Worm (Caenorhabditis elegans) whole organism, L1 larva: ENCODE measurements around the gene tyr-6.
A peak's percentile ranks its signal among the peaks of the same experiment; 100 is the strongest.

Experiments
- C34B4.2 ChIP-seq: sonication (generic microtip); optimal IDR thresholded peaks from 2 replicates; lab custom pipeline; 2017; ENCODE audit warnings: mild to moderate bottlenecking, missing genetic modification characterization, missing compliant biosample characterization
- F16B12.6 ChIP-seq: fragments of 150-350 bp; optimal IDR thresholded peaks from 2 replicates; lab custom pipeline; 2014; ENCODE audit warnings: missing biosample characterization, missing genetic modification characterization
- Y116A8C.19 ChIP-seq: sonication (generic microtip); optimal IDR thresholded peaks from 2 replicates; lab custom pipeline; 2016; ENCODE audit warnings: missing compliant biosample characterization, missing genetic modification characterization, borderline replicate concordance
- aha-1 ChIP-seq: fragments of 150-350 bp; optimal IDR thresholded peaks from 2 replicates; lab custom pipeline; 2014; ENCODE audit warnings: missing biosample characterization, missing genetic modification characterization
- alr-1 ChIP-seq: fragments of 200-800 bp; sonication (Bioruptor generic); optimal IDR thresholded peaks from 2 replicates; lab custom pipeline; 2018; ENCODE audit warnings: borderline replicate concordance, mild to moderate bottlenecking, missing genetic modification characterization, missing compliant biosample characterization
- aly-2 ChIP-seq: fragments of 150-350 bp; optimal IDR thresholded peaks from 2 replicates; lab custom pipeline; 2014; ENCODE audit warnings: missing biosample characterization, missing genetic modification characterization
- ceh-63 ChIP-seq: fragments of 200-800 bp; sonication (Bioruptor generic); optimal IDR thresholded peaks from 2 replicates; lab custom pipeline; 2018; ENCODE audit warnings: mild to moderate bottlenecking, missing genetic modification characterization, missing compliant biosample characterization
- ceh-8 ChIP-seq: fragments of 200-800 bp; sonication (Bioruptor generic); optimal IDR thresholded peaks from 2 replicates; lab custom pipeline; 2018; ENCODE audit warnings: mild to moderate bottlenecking, missing genetic modification characterization, moderate library complexity, missing compliant biosample characterization
- dpl-1 ChIP-seq, 3 experiments: fragments of 150-350 bp in 2 of 3; sonication (generic microtip) in 1 of 3; optimal IDR thresholded peaks; 2 replicates each; lab custom pipeline; 2014 to 2017; ENCODE audit warnings: missing biosample characterization in 3 of 3, missing genetic modification characterization in 3 of 3, missing genetic modification reagents in 3 of 3
- efl-1 ChIP-seq, 4 experiments: fragments of 150-350 bp; optimal IDR thresholded peaks in 3 of 4; peaks in 1 of 4; 1 replicate in 1 of 4; 2 replicates in 3 of 4; lab custom pipeline; 2014; ENCODE audit warnings: missing biosample characterization in 2 of 4, missing genetic modification characterization in 2 of 4, missing genetic modification reagents in 2 of 4
- efl-3 ChIP-seq: fragments of 200-800 bp; sonication (Bioruptor generic); optimal IDR thresholded peaks from 2 replicates; lab custom pipeline; 2018; ENCODE audit warnings: mild to moderate bottlenecking, missing genetic modification characterization, missing compliant biosample characterization
- elt-2 ChIP-seq: sonication (generic microtip); optimal IDR thresholded peaks from 2 replicates; lab custom pipeline; 2016; ENCODE audit warnings: missing genetic modification characterization, mild to moderate bottlenecking, inconsistent platforms, missing compliant biosample characterization, missing genetic modification reagents
- ets-5 ChIP-seq: fragments of 200-800 bp; sonication (Bioruptor generic); IDR thresholded peaks from 2 replicates; pipeline ENCODE4 v1.3.6; 2022; ENCODE audit warnings: missing genetic modification characterization, missing compliant biosample characterization
- fkh-8 ChIP-seq: sonication (generic microtip); optimal IDR thresholded peaks from 2 replicates; lab custom pipeline; 2016; ENCODE audit warnings: mild to moderate bottlenecking, missing genetic modification characterization, missing compliant biosample characterization
- fos-1 ChIP-seq: fragments of 150-350 bp; optimal IDR thresholded peaks from 2 replicates; lab custom pipeline; 2014; ENCODE audit warnings: missing biosample characterization, missing genetic modification characterization
- irx-1 ChIP-seq: sonication (generic microtip); optimal IDR thresholded peaks from 2 replicates; lab custom pipeline; 2016; ENCODE audit warnings: missing genetic modification characterization, missing compliant biosample characterization
- isw-1 ChIP-seq: fragments of 200-800 bp; sonication (Bioruptor generic); IDR thresholded peaks from 2 replicates; pipeline ENCODE4 v1.3.6; 2022; ENCODE audit warnings: missing genetic modification characterization, missing compliant biosample characterization
- lin-14 ChIP-seq: fragments of 200-800 bp; sonication (Bioruptor generic); optimal IDR thresholded peaks from 2 replicates; lab custom pipeline; 2018; ENCODE audit warnings: mild to moderate bottlenecking, missing genetic modification characterization, moderate library complexity, missing compliant biosample characterization
- lin-35 ChIP-seq, 2 experiments: fragments of 150-350 bp; optimal IDR thresholded peaks; 2 replicates each; lab custom pipeline; 2014; ENCODE audit warnings: missing biosample characterization in 2 of 2, missing genetic modification characterization in 2 of 2, missing genetic modification reagents in 2 of 2
- lin-39 ChIP-seq: fragments of 150-350 bp; optimal IDR thresholded peaks from 2 replicates; lab custom pipeline; 2014; ENCODE audit warnings: missing biosample characterization, missing genetic modification reagents, missing genetic modification characterization
- mab-9 ChIP-seq: fragments of 200-800 bp; sonication (Bioruptor generic); IDR thresholded peaks from 2 replicates; pipeline ENCODE4 v1.3.6; 2022; ENCODE audit warnings: missing genetic modification reagents, missing genetic modification characterization, missing compliant biosample characterization
- mef-2 ChIP-seq: fragments of 150-350 bp; optimal IDR thresholded peaks from 2 replicates; lab custom pipeline; 2014; ENCODE audit warnings: missing biosample characterization, missing genetic modification characterization
- nhr-11 ChIP-seq: fragments of 150-350 bp; optimal IDR thresholded peaks from 2 replicates; lab custom pipeline; 2014; ENCODE audit warnings: missing biosample characterization, missing genetic modification characterization
- nhr-12 ChIP-seq: sonication (generic microtip); optimal IDR thresholded peaks from 2 replicates; lab custom pipeline; 2017; ENCODE audit warnings: missing biosample characterization, missing genetic modification characterization
- nhr-20 ChIP-seq: sonication (generic microtip); optimal IDR thresholded peaks from 2 replicates; lab custom pipeline; 2016; ENCODE audit warnings: mild to moderate bottlenecking, missing genetic modification characterization, missing compliant biosample characterization
- nhr-84 ChIP-seq: sonication (generic microtip); optimal IDR thresholded peaks from 2 replicates; lab custom pipeline; 2017; ENCODE audit warnings: missing biosample characterization, missing genetic modification characterization
- nhr-90 ChIP-seq: sonication (generic microtip); optimal IDR thresholded peaks from 2 replicates; lab custom pipeline; 2016; ENCODE audit warnings: mild to moderate bottlenecking, missing genetic modification characterization, missing compliant biosample characterization; ENCODE audit not compliant: poor library complexity
- pag-3 ChIP-seq: sonication (generic microtip); optimal IDR thresholded peaks from 2 replicates; lab custom pipeline; 2017; ENCODE audit warnings: missing genetic modification characterization, mild to moderate bottlenecking, missing compliant biosample characterization, antibody characterized with exemption, borderline replicate concordance; ENCODE audit not compliant: insufficient read depth
- pqm-1 ChIP-seq: sonication (generic microtip); optimal IDR thresholded peaks from 3 replicates; lab custom pipeline; 2017; ENCODE audit warnings: missing biosample characterization, missing genetic modification characterization
- sptf-1 ChIP-seq: fragments of 150-350 bp; optimal IDR thresholded peaks from 2 replicates; lab custom pipeline; 2014; ENCODE audit warnings: missing biosample characterization, missing genetic modification characterization
- swsn-7 ChIP-seq: sonication (generic microtip); optimal IDR thresholded peaks from 2 replicates; lab custom pipeline; 2016; ENCODE audit warnings: missing genetic modification characterization, missing compliant biosample characterization
- tlp-1 ChIP-seq: fragments of 150-350 bp; optimal IDR thresholded peaks from 2 replicates; lab custom pipeline; 2014; ENCODE audit warnings: missing biosample characterization, missing genetic modification characterization
- unc-30 ChIP-seq: sonication (generic microtip); optimal IDR thresholded peaks from 2 replicates; lab custom pipeline; 2017; ENCODE audit warnings: missing biosample characterization, missing genetic modification characterization
- vab-15 ChIP-seq: sonication (generic microtip); optimal IDR thresholded peaks from 2 replicates; lab custom pipeline; 2017; ENCODE audit warnings: missing genotype, mild to moderate bottlenecking, missing genetic modification characterization, missing compliant biosample characterization

tyr-6 gene

DNA sequence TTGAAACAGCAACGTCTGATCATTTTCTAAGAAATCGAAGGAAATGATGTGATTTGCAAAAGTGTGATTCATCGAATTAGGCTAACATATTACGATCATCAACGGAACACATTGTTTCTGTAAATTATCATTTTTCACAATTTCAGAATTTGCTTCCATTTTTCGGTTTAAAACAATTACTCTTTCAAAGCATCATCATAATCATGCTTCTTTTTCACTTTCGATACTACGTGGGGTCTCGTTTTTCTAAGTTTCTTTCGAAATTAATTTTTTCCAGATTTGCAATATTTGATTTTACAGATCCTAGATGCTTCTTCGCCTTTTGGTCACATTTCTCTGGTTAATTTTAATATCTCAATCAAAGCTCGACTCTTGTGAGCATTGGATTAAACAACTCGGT is at the start of gene tyr-6:
Gene tyr-6, plus strand, starts transcription at position 301 of the 400 bp plus-strand sequence.
- TF ChIP-seq dpl-1 (GFP tag; optimal IDR thresholded peaks at IDR 0.05; lab: Kevin White, UChicago), result no peak
- no peak for TF ChIP-seq ets-5 (GFP tag; lab: Robert Waterston, UW)
- no peak for TF ChIP-seq ceh-63
- TF ChIP-seq nhr-11, result no peak
- no peak for TF ChIP-seq ceh-8 (GFP tag; lab: Kevin White, UChicago)
- no peak for TF ChIP-seq aha-1 (tag; lab: Kevin White, UChicago)
- TF ChIP-seq mef-2 (tag; lab: Kevin White, UChicago), result no peak

DNA sequence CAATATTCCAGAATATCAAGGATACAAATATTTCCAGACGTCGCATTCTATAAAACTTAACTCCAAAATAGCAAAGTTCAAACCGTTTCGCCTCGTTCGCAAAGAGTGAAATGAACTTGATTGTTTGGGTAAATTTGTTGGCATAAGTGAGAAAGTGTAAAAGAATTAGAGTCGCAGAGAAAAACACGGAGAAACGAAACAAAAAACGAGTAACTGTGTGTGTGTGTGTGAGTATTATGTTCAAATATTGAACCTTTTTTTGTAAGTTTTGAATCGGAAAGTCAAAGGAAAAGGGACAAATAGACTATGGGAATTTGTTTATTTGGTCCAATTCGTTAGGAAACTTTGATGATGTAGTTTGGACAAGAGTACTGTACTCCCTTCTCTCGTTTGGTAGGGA is 48.7 kb upstream of the tyr-6 start, which contains the start of gene acp-7:
Gene acp-7, minus strand, starts transcription at position 101 of the 400 bp plus-strand sequence.
- TF ChIP-seq vab-15 (tag; lab: Kevin White, UChicago) (no peak), lin-14 (GFP tag; lab: Kevin White, UChicago) (peak; percentile 5)

DNA sequence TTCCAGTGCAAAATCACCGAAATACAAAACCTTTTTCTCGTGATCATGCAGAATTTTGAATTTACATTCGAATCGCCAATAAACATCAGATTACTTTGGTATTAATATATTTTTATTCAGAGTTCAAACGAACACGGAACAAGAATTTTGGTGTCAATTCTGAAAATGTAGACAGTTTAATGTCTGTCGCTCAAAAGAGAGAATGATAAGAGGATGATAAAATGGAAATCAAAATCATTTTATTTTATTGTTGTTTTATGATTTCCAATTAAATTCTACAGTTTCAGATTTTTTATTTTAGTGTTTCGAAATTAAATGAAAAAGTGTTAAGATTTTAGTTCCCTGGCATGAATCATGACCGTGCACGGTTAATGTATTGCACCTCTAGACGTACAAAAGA is 47.9 kb upstream of the tyr-6 start:
- no peak for TF ChIP-seq isw-1 (GFP tag; lab: Robert Waterston, UW)
- no peak for TF ChIP-seq alr-1 (tag; lab: Kevin White, UChicago)
- peak; percentile 40 for TF ChIP-seq elt-2 (tag; lab: Kevin White, UChicago)
- no peak for TF ChIP-seq nhr-12 (tag; lab: Kevin White, UChicago)
- peak; percentile 13 for TF ChIP-seq tlp-1 (tag; lab: Kevin White, UChicago)
- no peak for TF ChIP-seq pag-3 (tag; lab: Kevin White, UChicago)

DNA sequence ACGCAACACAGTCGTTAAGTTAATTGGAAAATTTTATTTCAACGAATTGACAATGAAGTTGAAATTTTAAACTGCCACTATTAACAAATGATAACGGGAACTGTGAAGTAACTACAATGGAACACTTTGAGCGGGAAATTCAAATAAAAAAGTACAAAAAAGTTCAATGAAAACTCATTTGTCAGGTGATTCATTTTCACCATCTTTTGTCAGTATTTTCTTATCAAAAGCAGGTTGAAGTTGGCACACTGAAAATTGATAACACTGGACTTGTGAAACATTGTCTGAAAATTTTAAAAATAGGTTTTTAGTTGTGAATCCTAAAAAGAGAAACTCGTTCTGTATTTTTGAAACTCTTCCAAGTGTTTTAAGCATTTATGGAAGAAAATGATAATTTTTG is 46.9 kb upstream of the tyr-6 start:
- TF ChIP-seq lin-35 (GFP tag; optimal IDR thresholded peaks at IDR 0.05; lab: Kevin White, UChicago) (peak in 1 of 2 experiments; percentile 18), elt-2 (tag; lab: Kevin White, UChicago) (peak; percentile 36), irx-1 (tag; lab: Kevin White, UChicago) (no peak), efl-1 (optimal IDR thresholded peaks at IDR 0.05; lab: Kevin White, UChicago) (no peak), efl-1 (GFP tag; optimal IDR thresholded peaks at IDR 0.05 in 1 of 2; lab: Kevin White, UChicago) (peak in 1 of 2 experiments; percentile 63)
- TF ChIP-seq, all 84 proteins: peak for 3

DNA sequence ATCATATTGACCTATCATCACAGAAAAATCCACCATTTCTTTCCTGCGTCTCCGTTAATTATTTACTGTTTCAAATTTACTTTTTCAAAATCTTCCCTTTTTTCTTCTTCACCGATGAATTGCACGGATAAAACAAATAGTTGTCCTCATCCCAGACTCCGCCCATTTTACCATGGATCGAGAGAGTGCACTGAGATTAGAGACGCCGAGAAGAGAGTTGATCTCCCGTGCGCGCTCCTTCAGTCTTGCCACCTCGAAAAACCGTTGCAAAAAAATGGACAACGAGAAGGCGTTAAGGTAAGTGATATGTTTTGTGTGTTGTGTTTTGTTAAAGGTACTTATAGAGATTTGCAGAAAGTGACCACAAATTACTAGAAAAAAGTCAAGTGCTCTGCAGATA is 42.3 kb upstream of the tyr-6 start, which contains the start of gene dlc-5:
Gene dlc-5, plus strand, starts transcription at position 154 of the 400 bp plus-strand sequence.
- TF ChIP-seq aly-2 (tag; lab: Kevin White, UChicago), result no peak
- no peak for TF ChIP-seq mef-2 (tag; lab: Kevin White, UChicago)
- no peak for TF ChIP-seq lin-35 (GFP tag; optimal IDR thresholded peaks at IDR 0.05; lab: Kevin White, UChicago)
- no peak for TF ChIP-seq nhr-84 (tag; lab: Kevin White, UChicago)
- TF ChIP-seq pag-3 (tag; lab: Kevin White, UChicago), result no peak
- no peak for TF ChIP-seq fkh-8 (tag; lab: Kevin White, UChicago)
- no peak for TF ChIP-seq vab-15 (tag; lab: Kevin White, UChicago)
- no peak for TF ChIP-seq F16B12.6 (tag; lab: Kevin White, UChicago)
- no peak for TF ChIP-seq efl-3 (GFP tag; lab: Kevin White, UChicago)
- no peak for TF ChIP-seq sptf-1 (tag; lab: Kevin White, UChicago)
- no peak for TF ChIP-seq pqm-1 (tag; lab: Kevin White, UChicago)
- TF ChIP-seq fos-1 (tag; lab: Kevin White, UChicago), result no peak
- no peak for TF ChIP-seq C34B4.2
- TF ChIP-seq ceh-8 (GFP tag; lab: Kevin White, UChicago), result no peak
- TF ChIP-seq Y116A8C.19, result no peak
- no peak for TF ChIP-seq swsn-7
- no peak for TF ChIP-seq unc-30

DNA sequence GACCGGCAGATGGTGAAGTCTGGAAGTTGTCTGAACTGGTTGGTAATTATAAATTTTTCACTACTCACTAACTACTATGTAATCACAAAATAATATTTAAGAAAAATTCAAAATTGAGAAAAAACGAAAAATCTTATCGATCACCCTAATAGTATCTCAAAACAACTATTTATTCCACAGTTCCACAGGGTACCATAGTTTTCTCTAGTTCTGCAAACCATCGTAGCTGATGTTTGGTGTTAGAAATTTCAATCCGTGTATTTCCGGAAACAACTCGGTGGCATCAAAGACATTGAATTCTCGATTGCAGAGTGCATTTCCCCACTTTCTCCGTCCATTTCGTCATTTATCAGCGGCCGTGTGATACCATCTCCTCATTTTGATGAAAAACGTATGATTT is 38.7 kb upstream of the tyr-6 start, which contains the start of gene Y73B6BL.31:
Gene Y73B6BL.31, plus strand, starts transcription at position 301 of the 400 bp plus-strand sequence.
- TF ChIP-seq tlp-1 (tag; lab: Kevin White, UChicago), result no peak
- no peak for TF ChIP-seq mab-9 (GFP tag; lab: Robert Waterston, UW)
- no peak for TF ChIP-seq lin-35 (GFP tag; optimal IDR thresholded peaks at IDR 0.05; lab: Kevin White, UChicago)
- no peak for TF ChIP-seq nhr-90 (tag; lab: Kevin White, UChicago)
- no peak for TF ChIP-seq lin-39 (tag; lab: Kevin White, UChicago)
- no peak for TF ChIP-seq aha-1 (tag; lab: Kevin White, UChicago)
- TF ChIP-seq nhr-84 (tag; lab: Kevin White, UChicago), result no peak
- TF ChIP-seq mef-2 (tag; lab: Kevin White, UChicago), result no peak
- TF ChIP-seq nhr-20 (tag; lab: Kevin White, UChicago), result no peak
- TF ChIP-seq, all 84 proteins: peak for 0
